Fruit fly (Drosophila melanogaster): ENCODE measurements around the gene Usp32.

The Usp32 gene

dm6 chr3L:19898547-19899282, 27.8 kb downstream of the Usp32 start (continued):
- no peak for TF ChIP-seq peb (GFP tag; IDR thresholded peaks at IDR 0.05)
- no peak for TF ChIP-seq CG17385 (GFP tag; optimal IDR thresholded peaks at IDR 0.05)
- no peak for TF ChIP-seq twi (tag; optimal IDR thresholded peaks at IDR 0.05)
- TF ChIP-seq Camta (GFP tag; optimal IDR thresholded peaks at IDR 0.05): no peak
- no peak for TF ChIP-seq CG4282 (GFP tag; optimal IDR thresholded peaks at IDR 0.05)
- no peak for TF ChIP-seq CG3163 (GFP tag; optimal IDR thresholded peaks at IDR 0.05)
- TF ChIP-seq CG1024 (GFP tag; IDR thresholded peaks at IDR 0.05): no peak
- TF ChIP-seq Hmx (GFP tag; optimal IDR thresholded peaks at IDR 0.05): no peak
- no peak for TF ChIP-seq HLH3B (GFP tag; IDR thresholded peaks at IDR 0.05)
- TF ChIP-seq CG6254 (GFP tag; optimal IDR thresholded peaks at IDR 0.05): no peak
- TF ChIP-seq jumu (GFP tag; optimal IDR thresholded peaks at IDR 0.05): no peak
- TF ChIP-seq CG6272 (GFP tag; IDR thresholded peaks at IDR 0.05): no peak
- TF ChIP-seq Atf6 (GFP tag; IDR thresholded peaks at IDR 0.05): no peak
- no peak for TF ChIP-seq CG12659 (GFP tag; optimal IDR thresholded peaks at IDR 0.05)
- no peak for TF ChIP-seq trem (tag; optimal IDR thresholded peaks at IDR 0.05)
- no peak for TF ChIP-seq CG5953 (GFP tag; IDR thresholded peaks at IDR 0.05)
- no peak for TF ChIP-seq CG4854 (GFP tag; optimal IDR thresholded peaks at IDR 0.05)
- TF ChIP-seq dysf (GFP tag; IDR thresholded peaks at IDR 0.05): no peak
- TF ChIP-seq CG7745 (tag; optimal IDR thresholded peaks at IDR 0.05): no peak
- TF ChIP-seq CG1603 (tag; optimal IDR thresholded peaks at IDR 0.05): peak; percentile 12
- TF ChIP-seq CG5245 (GFP tag; optimal IDR thresholded peaks at IDR 0.05): no peak
- peak; percentile 49 for TF ChIP-seq az2 (GFP tag; optimal IDR thresholded peaks at IDR 0.05)
- TF ChIP-seq CG14965 (GFP tag; optimal IDR thresholded peaks at IDR 0.05; ENCODE audit: borderline replicate concordance): no peak
- TF ChIP-seq repo (GFP tag; optimal IDR thresholded peaks at IDR 0.05): no peak
- no peak for TF ChIP-seq CG10274 (GFP tag; optimal IDR thresholded peaks at IDR 0.05)
- no peak for TF ChIP-seq gce (GFP tag; IDR thresholded peaks at IDR 0.05)
- no peak for TF ChIP-seq Aef1 (GFP tag; IDR thresholded peaks at IDR 0.05)
- no peak for TF ChIP-seq Poxn (GFP tag; IDR thresholded peaks at IDR 0.05)
- TF ChIP-seq CG12104 (GFP tag; optimal IDR thresholded peaks at IDR 0.05): no peak
- no peak for TF ChIP-seq HLH54F (GFP tag; optimal IDR thresholded peaks at IDR 0.05)
- TF ChIP-seq zen2 (GFP tag; IDR thresholded peaks at IDR 0.05; ENCODE audit: partially characterized antibody): no peak
- no peak for TF ChIP-seq lilli (GFP tag; optimal IDR thresholded peaks at IDR 0.05)
- TF ChIP-seq ERR (GFP tag; optimal IDR thresholded peaks at IDR 0.05): no peak
- TF ChIP-seq CG13287 (GFP tag; IDR thresholded peaks at IDR 0.05; ENCODE audit: partially characterized antibody): no peak
- 0 out of 3 replicates have a peak, but pooled peaks have one; percentile 29 for TF ChIP-seq CG17361 (GFP tag; IDR thresholded peaks at IDR 0.05)
- TF ChIP-seq disco-r (GFP tag; optimal IDR thresholded peaks at IDR 0.05): no peak
- TF ChIP-seq CHES-1-like (GFP tag; optimal IDR thresholded peaks at IDR 0.05): peak; percentile 9
- TF ChIP-seq Sry-β (GFP tag; optimal IDR thresholded peaks at IDR 0.05): no peak
- TF ChIP-seq Dip2 (GFP tag; IDR thresholded peaks at IDR 0.05): no peak
- TF ChIP-seq unpg (GFP tag; optimal IDR thresholded peaks at IDR 0.05): peak; percentile 36
- peak; percentile 48 for TF ChIP-seq CG1529 (GFP tag; optimal IDR thresholded peaks at IDR 0.05)
- no peak for TF ChIP-seq bab2 (GFP tag; optimal IDR thresholded peaks at IDR 0.05)
- TF ChIP-seq Ets97D (GFP tag; optimal IDR thresholded peaks at IDR 0.05): no peak
- peak; percentile 79 for TF ChIP-seq CG9727 (GFP tag; optimal IDR thresholded peaks at IDR 0.05)
- TF ChIP-seq MBD-R2 (GFP tag; IDR thresholded peaks at IDR 0.05): no peak
- TF ChIP-seq cas (GFP tag; IDR thresholded peaks at IDR 0.05): no peak
- TF ChIP-seq Rfx (GFP tag; IDR thresholded peaks at IDR 0.05): no peak
- no peak for TF ChIP-seq CTCF (GFP tag; optimal IDR thresholded peaks at IDR 0.05)
- peak; percentile 31 for TF ChIP-seq gsb-n (tag; optimal IDR thresholded peaks at IDR 0.05)
- TF ChIP-seq corto (GFP tag; optimal IDR thresholded peaks at IDR 0.05): no peak
- TF ChIP-seq sd (tag; optimal IDR thresholded peaks at IDR 0.05): no peak
- TF ChIP-seq tna (GFP tag; IDR thresholded peaks at IDR 0.05; ENCODE audit: partially characterized antibody): no peak

All from whole organism, embryonic.